Worm (Caenorhabditis elegans) whole organism, late embryonic: Measurements from ENCODE around the gene lpl-1.

Source experiments
- C08G9.2 ChIP-seq: sonication (generic microtip); optimal IDR thresholded peaks from 2 replicates; lab custom pipeline; 2016; ENCODE audit warnings: mild to moderate bottlenecking, missing genetic modification characterization, moderate library complexity, missing compliant biosample characterization
- ceh-18 ChIP-seq: sonication (generic microtip); optimal IDR thresholded peaks from 2 replicates; lab custom pipeline; 2016; ENCODE audit warnings: missing genetic modification characterization, missing compliant biosample characterization
- ceh-24 ChIP-seq: sonication (generic microtip); optimal IDR thresholded peaks from 2 replicates; lab custom pipeline; 2016; ENCODE audit warnings: mild to moderate bottlenecking, missing genetic modification characterization, missing compliant biosample characterization
- ceh-6 ChIP-seq: fragments of 200-800 bp; sonication (Bioruptor generic); optimal IDR thresholded peaks from 2 replicates; lab custom pipeline; 2018; ENCODE audit warnings: mild to moderate bottlenecking, missing genetic modification characterization, missing compliant biosample characterization
- ets-4 ChIP-seq: sonication (generic microtip); optimal IDR thresholded peaks from 2 replicates; lab custom pipeline; 2016; ENCODE audit warnings: missing genetic modification characterization, missing compliant biosample characterization
- eyg-1 ChIP-seq: sonication (generic microtip); optimal IDR thresholded peaks from 2 replicates; lab custom pipeline; 2016; ENCODE audit warnings: missing genotype, missing genetic modification characterization, missing compliant biosample characterization
- pat-9 ChIP-seq: fragments of 200-800 bp; sonication (Bioruptor generic); optimal IDR thresholded peaks from 2 replicates; lab custom pipeline; 2018; ENCODE audit warnings: mild to moderate bottlenecking, missing genetic modification characterization, moderate library complexity, missing compliant biosample characterization
- pha-2 ChIP-seq: sonication (generic microtip); optimal IDR thresholded peaks from 2 replicates; lab custom pipeline; 2017; ENCODE audit warnings: mild to moderate bottlenecking, missing genetic modification characterization, missing compliant biosample characterization
- rnt-1 ChIP-seq: sonication (generic microtip); optimal IDR thresholded peaks from 2 replicates; lab custom pipeline; 2016; ENCODE audit warnings: missing genetic modification characterization, missing compliant biosample characterization
- unc-42 ChIP-seq: sonication (generic microtip); optimal IDR thresholded peaks from 2 replicates; lab custom pipeline; 2016; ENCODE audit warnings: missing genotype, missing genetic modification characterization, missing compliant biosample characterization

DNA sequence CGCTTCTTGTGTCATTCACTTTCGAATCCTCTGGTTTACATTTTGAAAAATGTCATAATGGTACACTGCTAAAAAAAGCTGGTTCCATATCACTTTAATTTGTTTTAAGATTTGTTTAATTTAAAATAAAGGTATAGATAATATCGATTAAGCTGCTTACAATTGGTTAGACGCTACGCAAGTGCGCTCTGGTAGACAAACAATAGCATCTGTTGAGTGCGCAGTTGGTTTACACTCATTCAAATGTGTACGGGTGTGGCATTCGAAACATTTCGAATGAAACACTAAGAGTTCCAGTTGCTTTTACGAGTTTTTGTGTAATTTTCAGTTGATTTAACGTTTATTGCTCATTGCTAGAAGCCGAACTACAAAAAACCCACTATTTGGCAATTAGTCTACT, 13.6 kb upstream of the lpl-1 start:
- TF ChIP-seq unc-42 (tag; lab: Kevin White, UChicago) (no peak), pat-9 (tag; lab: Kevin White, UChicago) (peak; percentile 15), pha-2 (tag; lab: Kevin White, UChicago) (no peak), ceh-24 (tag; lab: Kevin White, UChicago) (no peak), rnt-1 (tag; lab: Kevin White, UChicago) (no peak), ceh-6 (no peak), C08G9.2 (tag; lab: Kevin White, UChicago) (no peak), ceh-18 (no peak), eyg-1 (tag; lab: Kevin White, UChicago) (no peak), ets-4 (tag; lab: Kevin White, UChicago) (no peak)
